Fruit fly (Drosophila melanogaster): ENCODE data around the gene CG9121.

Gene CG9121

DNA sequence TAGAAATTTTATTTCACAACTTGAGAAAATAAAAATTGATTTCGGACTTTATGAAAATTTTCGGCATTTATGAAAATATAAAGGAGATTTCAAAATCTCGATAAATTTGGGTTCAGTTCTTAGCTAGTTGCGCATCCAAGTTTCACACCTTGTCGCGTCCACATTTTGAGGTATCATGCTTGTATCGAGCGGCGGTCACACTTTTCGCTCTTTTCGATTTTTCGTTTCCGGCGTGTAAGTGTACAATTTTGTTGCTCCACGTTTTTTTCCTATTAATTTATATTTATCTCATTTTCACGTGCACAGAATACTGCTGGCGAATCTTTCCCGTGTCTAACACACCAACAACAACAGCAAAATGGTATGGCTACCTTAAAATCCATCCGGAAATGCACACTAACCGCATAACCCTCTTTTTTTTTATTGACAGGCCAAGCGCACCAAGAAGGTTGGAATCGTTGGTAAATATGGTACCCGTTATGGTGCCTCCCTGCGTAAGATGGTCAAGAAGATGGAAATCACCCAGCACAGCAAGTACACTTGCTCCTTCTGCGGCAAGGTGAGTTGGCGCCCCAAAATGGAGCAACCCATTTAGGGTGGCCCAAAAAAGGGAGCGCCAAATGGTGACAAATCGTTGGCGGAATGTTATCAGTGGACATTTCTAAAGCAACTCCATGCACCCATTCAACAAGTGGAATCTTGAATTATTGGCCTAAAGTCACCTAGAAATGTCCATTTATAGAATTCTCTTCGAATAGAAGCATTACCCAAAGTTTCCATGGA is 20.1 kb upstream of the CG9121 start, which contains the start of gene RpL37A (continued):
- TF ChIP-seq cato (GFP tag; optimal IDR thresholded peaks at IDR 0.05; ENCODE audit: borderline replicate concordance) (no peak), CG16863 (GFP tag; optimal IDR thresholded peaks at IDR 0.05) (peak; percentile 62), ab (GFP tag; optimal IDR thresholded peaks at IDR 0.05) (no peak), ttk (GFP tag; IDR thresholded peaks at IDR 0.05) (peak; percentile 57), Sox102F (GFP tag; optimal IDR thresholded peaks at IDR 0.05) (no peak), zfh1 (GFP tag; IDR thresholded peaks at IDR 0.05) (peak; percentile 78), CG1792 (GFP tag; optimal IDR thresholded peaks at IDR 0.05) (peak; percentile 70), CG9437 (GFP tag; optimal IDR thresholded peaks at IDR 0.05) (peak; percentile 56), oc (tag; optimal IDR thresholded peaks at IDR 0.05) (no peak), gce (GFP tag; IDR thresholded peaks at IDR 0.05) (peak; percentile 78; the same call in 2 of the 3 replicates), CG15514 (GFP tag; optimal IDR thresholded peaks at IDR 0.05) (peak; percentile 91), repo (GFP tag; optimal IDR thresholded peaks at IDR 0.05) (peak; percentile 86), H2.0 (GFP tag; IDR thresholded peaks at IDR 0.05) (peak; percentile 58; the same call in 1 of the 2 replicates), eve (GFP tag; optimal IDR thresholded peaks at IDR 0.05) (peak in 1 of 2 experiments; percentile 66), Fer1 (GFP tag; optimal IDR thresholded peaks at IDR 0.05) (peak; percentile 92), CG12659 (GFP tag; optimal IDR thresholded peaks at IDR 0.05) (peak; percentile 92), Poxn (GFP tag; IDR thresholded peaks at IDR 0.05) (no peak), toy (GFP tag; IDR thresholded peaks at IDR 0.05) (0 out of 2 replicates have a peak, but pooled peaks have one; percentile 29), mam (GFP tag; optimal IDR thresholded peaks at IDR 0.05) (peak; percentile 69), CG4617 (GFP tag; optimal IDR thresholded peaks at IDR 0.05; ENCODE audit: borderline replicate concordance) (peak; percentile 41), dan (GFP tag; IDR thresholded peaks at IDR 0.05) (no peak), fru (optimal IDR thresholded peaks at IDR 0.05) (no peak), dimm (GFP tag; IDR thresholded peaks at IDR 0.05) (no peak), CG7786 (GFP tag; optimal IDR thresholded peaks at IDR 0.05) (peak; percentile 35), NFAT (GFP tag; IDR thresholded peaks at IDR 0.05) (no peak; the same call in 1 of the 2 replicates), D19B (GFP tag; optimal IDR thresholded peaks at IDR 0.05) (peak; percentile 64), Hey (tag; optimal IDR thresholded peaks at IDR 0.05) (no peak), CG9215 (GFP tag; IDR thresholded peaks at IDR 0.05) (no peak), lola (GFP tag; optimal IDR thresholded peaks at IDR 0.05) (peak in 1 of 3 experiments; percentile 18), kay (GFP tag; optimal IDR thresholded peaks at IDR 0.05) (no peak), CG4404 (GFP tag; IDR thresholded peaks at IDR 0.05) (no peak), nerfin-2 (GFP tag; IDR thresholded peaks at IDR 0.05; ENCODE audit: partially characterized antibody) (no peak), exex (tag; optimal IDR thresholded peaks at IDR 0.05) (peak; percentile 54), CG1024 (GFP tag; IDR thresholded peaks at IDR 0.05) (peak; percentile 81), CG10321 (GFP tag; IDR thresholded peaks at IDR 0.05) (peak; percentile 58; the same call in 1 of the 2 replicates), vfl (GFP tag; optimal IDR thresholded peaks at IDR 0.05) (no peak), dati (GFP tag; IDR thresholded peaks at IDR 0.05) (0 out of 2 replicates have a peak, but pooled peaks have one; percentile 21), lmd (GFP tag; IDR thresholded peaks at IDR 0.05) (no peak), CG18011 (GFP tag; optimal IDR thresholded peaks at IDR 0.05) (peak; percentile 31), ind (GFP tag; optimal IDR thresholded peaks at IDR 0.05) (peak; percentile 41), stc (GFP tag; IDR thresholded peaks at IDR 0.05) (peak; percentile 78), Hr3 (GFP tag; optimal IDR thresholded peaks at IDR 0.05) (peak; percentile 13), Hr78 (GFP tag; optimal IDR thresholded peaks at IDR 0.05) (peak in 1 of 2 experiments; percentile 29), Taf1 (GFP tag; IDR thresholded peaks at IDR 0.05) (no peak), pfk (GFP tag; optimal IDR thresholded peaks at IDR 0.05) (peak; percentile 75), Gug (GFP tag; IDR thresholded peaks at IDR 0.05) (no peak), nom (GFP tag; optimal IDR thresholded peaks at IDR 0.05) (peak; percentile 86), pum (GFP tag; optimal IDR thresholded peaks at IDR 0.05) (peak; percentile 46), ac (GFP tag; optimal IDR thresholded peaks at IDR 0.05) (peak; percentile 59)

All from whole organism, embryonic.